Worm (Caenorhabditis elegans) whole organism, L4 larva: Measurements from ENCODE around the gene usp-14.

Experiments used
- F44E2.7 ChIP-seq: fragments of 200-800 bp; sonication (Bioruptor generic); IDR thresholded peaks from 2 replicates; pipeline ENCODE4 v2.1.2; 2022; ENCODE audit warnings: missing genetic modification characterization, missing compliant biosample characterization
- R02D3.7 ChIP-seq: fragments of 150-350 bp; sonication (generic microtip); optimal IDR thresholded peaks from 3 replicates; lab custom pipeline; 2014; ENCODE audit warnings: missing biosample characterization, missing genetic modification characterization
- T20F7.1 ChIP-seq: fragments of 200-800 bp; sonication (Bioruptor generic); optimal IDR thresholded peaks from 2 replicates; lab custom pipeline; 2018; ENCODE audit warnings: mild to moderate bottlenecking, missing genetic modification characterization, missing compliant biosample characterization
- T26A8.4 ChIP-seq: fragments of 200-800 bp; sonication (Bioruptor generic); IDR thresholded peaks from 2 replicates; pipeline ENCODE4 v1.3.6; 2022; ENCODE audit warnings: missing genetic modification characterization, missing compliant biosample characterization
- Y105C5A.15 ChIP-seq: fragments of 200-800 bp; sonication (Bioruptor generic); IDR thresholded peaks from 2 replicates; pipeline ENCODE4 v1.3.6; 2022; ENCODE audit warnings: missing genetic modification characterization, missing compliant biosample characterization
- Y5F2A.4 ChIP-seq: fragments of 200-800 bp; sonication (Bioruptor generic); optimal IDR thresholded peaks from 2 replicates; lab custom pipeline; 2018; ENCODE audit warnings: mild to moderate bottlenecking, missing genetic modification characterization, missing compliant biosample characterization
- Y75B8A.6 ChIP-seq: fragments of 200-800 bp; sonication (Bioruptor generic); IDR thresholded peaks from 2 replicates; pipeline ENCODE4 v1.3.6; 2022; ENCODE audit warnings: missing genetic modification reagents, missing genetic modification characterization, missing compliant biosample characterization
- arid-1 ChIP-seq: fragments of 200-800 bp; sonication (Bioruptor generic); conservative IDR thresholded peaks from 2 replicates; pipeline ENCODE4 v1.3.6; 2022; ENCODE audit warnings: missing genetic modification reagents, missing genetic modification characterization, missing compliant biosample characterization
- ceh-20 ChIP-seq: fragments of 200-800 bp; sonication (Bioruptor generic); IDR thresholded peaks from 2 replicates; pipeline ENCODE4 v1.3.6; 2022; ENCODE audit warnings: missing genetic modification reagents, missing genetic modification characterization, missing compliant biosample characterization
- ceh-28 ChIP-seq: fragments of 150-350 bp; optimal IDR thresholded peaks from 2 replicates; lab custom pipeline; 2014; ENCODE audit warnings: missing biosample characterization, missing genetic modification reagents, missing genetic modification characterization
- ceh-62 ChIP-seq: sonication (generic microtip); optimal IDR thresholded peaks from 2 replicates; lab custom pipeline; 2017; ENCODE audit warnings: missing biosample characterization, missing genetic modification characterization
- ceh-82 ChIP-seq: sonication (generic microtip); optimal IDR thresholded peaks from 2 replicates; lab custom pipeline; 2017; ENCODE audit warnings: missing biosample characterization, missing genetic modification characterization
- ces-1 ChIP-seq: fragments of 150-350 bp; sonication (generic microtip); optimal IDR thresholded peaks from 4 replicates; lab custom pipeline; 2014; ENCODE audit warnings: missing biosample characterization, missing genetic modification reagents, missing genetic modification characterization
- cey-2 ChIP-seq: sonication (generic microtip); optimal IDR thresholded peaks from 3 replicates; lab custom pipeline; 2017; ENCODE audit warnings: missing genetic modification characterization, mild to moderate bottlenecking, missing compliant biosample characterization, antibody characterized with exemption, borderline replicate concordance; ENCODE audit not compliant: insufficient read depth
- daf-16 ChIP-seq, 3 experiments: sonication (generic microtip); optimal IDR thresholded peaks; 2 replicates each; lab custom pipeline; 2016 to 2017; ENCODE audit warnings: missing genetic modification characterization in 3 of 3, missing genetic modification reagents in 3 of 3, mild to moderate bottlenecking in 2 of 3, missing compliant biosample characterization in 2 of 3, missing biosample characterization in 1 of 3, moderate library complexity in 1 of 3
- daf-19 ChIP-seq: fragments of 200-800 bp; sonication (Bioruptor generic); conservative IDR thresholded peaks from 2 replicates; pipeline ENCODE4 v1.3.6; 2022; ENCODE audit warnings: missing genetic modification characterization, missing compliant biosample characterization
- dmd-6 ChIP-seq: fragments of 200-800 bp; sonication (Bioruptor generic); IDR thresholded peaks from 2 replicates; pipeline ENCODE4 v1.3.6; 2022; ENCODE audit warnings: missing genetic modification reagents, missing genetic modification characterization, missing compliant biosample characterization
- dmd-9 ChIP-seq: fragments of 200-800 bp; sonication (Bioruptor generic); IDR thresholded peaks from 2 replicates; pipeline ENCODE4 v1.3.6; 2022; ENCODE audit warnings: missing genetic modification reagents, missing genetic modification characterization, missing compliant biosample characterization
- dpl-1 ChIP-seq: fragments of 150-350 bp; optimal IDR thresholded peaks from 2 replicates; lab custom pipeline; 2014; ENCODE audit warnings: missing biosample characterization, missing genetic modification reagents, missing genetic modification characterization
- duxl-1 ChIP-seq: sonication (generic microtip); optimal IDR thresholded peaks from 2 replicates; lab custom pipeline; 2016; ENCODE audit warnings: mild to moderate bottlenecking, missing genetic modification characterization, moderate library complexity, missing compliant biosample characterization; ENCODE audit not compliant: poor library complexity
- egl-27 ChIP-seq: sonication (generic microtip); optimal IDR thresholded peaks from 3 replicates; lab custom pipeline; 2017; ENCODE audit warnings: missing biosample characterization, missing genetic modification reagents, missing genetic modification characterization
- egl-43 ChIP-seq: fragments of 200-800 bp; sonication (Bioruptor generic); IDR thresholded peaks from 2 replicates; pipeline ENCODE4 v1.3.6; 2022; ENCODE audit warnings: missing genetic modification reagents, missing genetic modification characterization, missing compliant biosample characterization
- gei-8 ChIP-seq: fragments of 200-800 bp; sonication (Bioruptor generic); optimal IDR thresholded peaks from 2 replicates; lab custom pipeline; 2018; ENCODE audit warnings: mild to moderate bottlenecking, missing genetic modification characterization, missing compliant biosample characterization
- hlh-30 ChIP-seq: sonication (generic microtip); optimal IDR thresholded peaks from 2 replicates; lab custom pipeline; 2017; ENCODE audit warnings: antibody characterized with exemption, mild to moderate bottlenecking, missing genetic modification characterization, missing compliant biosample characterization; ENCODE audit not compliant: insufficient read depth
- hmg-1.1 ChIP-seq: fragments of 200-800 bp; sonication (Bioruptor generic); IDR thresholded peaks from 2 replicates; pipeline ENCODE4 v1.3.6; 2022; ENCODE audit warnings: missing genetic modification reagents, missing genetic modification characterization, missing compliant biosample characterization
- jun-1 ChIP-seq: fragments of 150-350 bp; optimal IDR thresholded peaks from 2 replicates; lab custom pipeline; 2014; ENCODE audit warnings: missing biosample characterization, missing genetic modification reagents, missing genetic modification characterization
- lim-7 ChIP-seq: fragments of 200-800 bp; sonication (Bioruptor generic); IDR thresholded peaks from 2 replicates; pipeline ENCODE4 v1.3.6; 2022; ENCODE audit warnings: missing genetic modification characterization, missing compliant biosample characterization
- lin-1 ChIP-seq: fragments of 200-800 bp; sonication (Bioruptor generic); IDR thresholded peaks from 2 replicates; pipeline ENCODE4 v1.3.6; 2022; ENCODE audit warnings: missing genetic modification reagents, missing genetic modification characterization, missing compliant biosample characterization
- lin-13 ChIP-seq: fragments of 150-350 bp; optimal IDR thresholded peaks from 2 replicates; lab custom pipeline; 2014; ENCODE audit warnings: missing biosample characterization, missing genetic modification reagents, missing genetic modification characterization
- lin-15B ChIP-seq: fragments of 150-350 bp; sonication (generic microtip); optimal IDR thresholded peaks from 3 replicates; lab custom pipeline; 2014; ENCODE audit warnings: missing biosample characterization, missing genetic modification characterization
- lir-3 ChIP-seq: sonication (generic microtip); optimal IDR thresholded peaks from 2 replicates; lab custom pipeline; 2016; ENCODE audit warnings: mild to moderate bottlenecking, missing genetic modification characterization, missing compliant biosample characterization
- madf-5 ChIP-seq, 2 experiments: fragments of 200-800 bp; sonication (Bioruptor generic); IDR thresholded peaks; 2 replicates each; pipeline ENCODE4 v1.3.6; 2022; ENCODE audit warnings: missing compliant biosample characterization in 2 of 2, missing genetic modification characterization in 2 of 2
- mdl-1 ChIP-seq, 2 experiments: fragments of 150-350 bp in 1 of 2; sonication (generic microtip) in 1 of 2; optimal IDR thresholded peaks; 2 replicates each; lab custom pipeline; 2014 to 2017; ENCODE audit warnings: missing biosample characterization in 2 of 2, missing genetic modification characterization in 2 of 2
- nhr-10 ChIP-seq: fragments of 150-350 bp; optimal IDR thresholded peaks from 2 replicates; lab custom pipeline; 2014; ENCODE audit warnings: missing biosample characterization, missing genetic modification characterization
- nhr-102 ChIP-seq: sonication (generic microtip); optimal IDR thresholded peaks from 2 replicates; lab custom pipeline; 2016; ENCODE audit warnings: mild to moderate bottlenecking, missing genetic modification characterization, moderate library complexity, missing compliant biosample characterization
- nhr-11 ChIP-seq: fragments of 150-350 bp; optimal IDR thresholded peaks from 2 replicates; lab custom pipeline; 2014; ENCODE audit warnings: missing biosample characterization, missing genetic modification characterization
- nhr-111 ChIP-seq: fragments of 200-800 bp; sonication (Bioruptor generic); optimal IDR thresholded peaks from 2 replicates; lab custom pipeline; 2018; ENCODE audit warnings: mild to moderate bottlenecking, missing genetic modification characterization, missing compliant biosample characterization
- nhr-237 ChIP-seq: sonication (generic microtip); optimal IDR thresholded peaks from 2 replicates; lab custom pipeline; 2017; ENCODE audit warnings: missing biosample characterization, missing genetic modification characterization
- nhr-28 ChIP-seq: fragments of 150-350 bp; optimal IDR thresholded peaks from 2 replicates; lab custom pipeline; 2014; ENCODE audit warnings: missing biosample characterization, missing genetic modification characterization
- nhr-76 ChIP-seq: fragments of 150-350 bp; optimal IDR thresholded peaks from 2 replicates; lab custom pipeline; 2014; ENCODE audit warnings: missing biosample characterization, missing genetic modification characterization
- nhr-77 ChIP-seq: fragments of 150-350 bp; optimal IDR thresholded peaks from 2 replicates; lab custom pipeline; 2014; ENCODE audit warnings: missing biosample characterization, missing genetic modification characterization
- php-3 ChIP-seq: fragments of 200-800 bp; sonication (Bioruptor generic); IDR thresholded peaks from 2 replicates; pipeline ENCODE4 v1.3.6; 2022; ENCODE audit warnings: missing genetic modification reagents, missing genetic modification characterization, missing compliant biosample characterization
- rbr-2 ChIP-seq: sonication (generic microtip); optimal IDR thresholded peaks from 2 replicates; lab custom pipeline; 2016; ENCODE audit warnings: missing genotype, missing genetic modification characterization, missing compliant biosample characterization
- sdz-12 ChIP-seq: fragments of 200-800 bp; sonication (Bioruptor generic); optimal IDR thresholded peaks from 2 replicates; lab custom pipeline; 2018; ENCODE audit warnings: mild to moderate bottlenecking, missing genetic modification characterization, missing compliant biosample characterization
- set-16 ChIP-seq: fragments of 200-800 bp; sonication (Bioruptor generic); IDR thresholded peaks from 2 replicates; pipeline ENCODE4 v1.3.6; 2022; ENCODE audit warnings: missing genetic modification reagents, missing genetic modification characterization, missing compliant biosample characterization
- snpc-1.2 ChIP-seq: fragments of 200-800 bp; sonication (Bioruptor generic); IDR thresholded peaks from 2 replicates; pipeline ENCODE4 v1.3.6; 2022; ENCODE audit warnings: missing genetic modification reagents, missing genetic modification characterization, missing compliant biosample characterization
- snpc-4 ChIP-seq: fragments of 150-350 bp; optimal IDR thresholded peaks from 2 replicates; lab custom pipeline; 2014; ENCODE audit warnings: missing biosample characterization, missing genetic modification characterization
- unc-62 ChIP-seq, 3 experiments: fragments of 150-350 bp in 1 of 3; sonication (generic microtip); optimal IDR thresholded peaks in 2 of 3; peaks in 1 of 3; 1 replicate in 1 of 3; 2 replicates in 2 of 3; lab custom pipeline; 2014 to 2017; ENCODE audit warnings: missing biosample characterization in 3 of 3, missing genetic modification characterization in 3 of 3, missing genetic modification reagents in 3 of 3, missing genotype in 1 of 3
- zfp-3 ChIP-seq: fragments of 200-800 bp; sonication (Bioruptor generic); conservative IDR thresholded peaks from 2 replicates; pipeline ENCODE4 v1.3.6; 2022; ENCODE audit warnings: missing genetic modification reagents, missing genetic modification characterization, missing compliant biosample characterization
- ztf-7 ChIP-seq: fragments of 150-350 bp; optimal IDR thresholded peaks from 2 replicates; lab custom pipeline; 2014; ENCODE audit warnings: missing biosample characterization, missing genetic modification characterization

The usp-14 gene

ce11 chrII:14496809-14497208 is 8.3 kb upstream of the usp-14 start:
- TF ChIP-seq T20F7.1 (GFP tag; lab: Kevin White, UChicago) (peak; percentile 74), lir-3 (peak; percentile 88), dmd-9 (GFP tag; lab: Robert Waterston, UW) (peak; percentile 76), hmg-1.1 (GFP tag; lab: Robert Waterston, UW) (peak; percentile 86), nhr-76 (tag; lab: Kevin White, UChicago) (no peak), sdz-12 (peak; percentile 59), lim-7 (GFP tag; lab: Robert Waterston, UW) (peak; percentile 97), snpc-1.2 (GFP tag; lab: Robert Waterston, UW) (peak; percentile 81), nhr-28 (tag; lab: Kevin White, UChicago) (peak; percentile 91), lin-13 (GFP tag; lab: Kevin White, UChicago) (peak; percentile 46), R02D3.7 (tag; lab: Kevin White, UChicago) (peak; percentile 7), daf-16 (GFP tag; optimal IDR thresholded peaks at IDR 0.05; lab: Kevin White, UChicago) (peak; percentile 60 to 92), daf-16 (tag; optimal IDR thresholded peaks at IDR 0.05; lab: Kevin White, UChicago) (peak; percentile 77), Y5F2A.4 (GFP tag; lab: Kevin White, UChicago) (peak; percentile 76), duxl-1 (tag; lab: Kevin White, UChicago) (peak; percentile 86), nhr-102 (peak; percentile 89), Y75B8A.6 (GFP tag; lab: Robert Waterston, UW) (peak; percentile 44; the same call in 1 of the 2 replicates), php-3 (peak; percentile 71), Y105C5A.15 (GFP tag; lab: Robert Waterston, UW) (peak; percentile 86), F44E2.7 (GFP tag; lab: Robert Waterston, UW) (peak; percentile 92), egl-27 (tag; lab: Kevin White, UChicago) (no peak), nhr-77 (tag; lab: Kevin White, UChicago) (peak; percentile 96), dmd-6 (GFP tag; lab: Robert Waterston, UW) (peak; percentile 70), lin-1 (GFP tag; lab: Robert Waterston, UW) (peak; percentile 87), madf-5 (GFP tag; IDR thresholded peaks at IDR 0.05; lab: Robert Waterston, UW) (peak; percentile 78 to 88; a peak in 2 of 4 replicates), ces-1 (GFP tag; lab: Kevin White, UChicago) (no peak), zfp-3 (peak; percentile 86), egl-43 (GFP tag; lab: Robert Waterston, UW) (peak; percentile 97), ztf-7 (tag; lab: Kevin White, UChicago) (peak; percentile 61), unc-62 (GFP tag; optimal IDR thresholded peaks at IDR 0.05 in 1 of 2; lab: Kevin White, UChicago) (peak in 1 of 2 experiments; percentile 93), unc-62 (tag; optimal IDR thresholded peaks at IDR 0.05; lab: Kevin White, UChicago) (no peak), ceh-62 (tag; lab: Kevin White, UChicago) (no peak), hlh-30 (tag; lab: Kevin White, UChicago) (peak; percentile 81), ceh-28 (no peak), cey-2 (tag; lab: Kevin White, UChicago) (peak; percentile 26), gei-8 (GFP tag; lab: Kevin White, UChicago) (peak; percentile 89), lin-15B (tag; lab: Kevin White, UChicago) (no peak), jun-1 (tag; lab: Kevin White, UChicago) (no peak), nhr-10 (peak; percentile 63), ceh-20 (GFP tag; lab: Robert Waterston, UW) (peak; percentile 78), nhr-111 (GFP tag; lab: Kevin White, UChicago) (peak; percentile 83), nhr-11 (tag; lab: Kevin White, UChicago) (peak; percentile 55), T26A8.4 (GFP tag; lab: Robert Waterston, UW) (peak; percentile 88), daf-19 (peak; percentile 95), dpl-1 (GFP tag; lab: Kevin White, UChicago) (peak; percentile 68), rbr-2 (tag; lab: Kevin White, UChicago) (peak; percentile 77), mdl-1 (tag; optimal IDR thresholded peaks at IDR 0.05; lab: Kevin White, UChicago) (peak in 1 of 2 experiments; percentile 48), ceh-82 (tag; lab: Kevin White, UChicago) (no peak), arid-1 (peak; percentile 87), nhr-237 (tag; lab: Kevin White, UChicago) (no peak), snpc-4 (peak; percentile 66), set-16 (peak; percentile 24; the same call in 1 of the 2 replicates)
